Worm (Caenorhabditis elegans) whole organism, early embryonic: ENCODE data around the gene C49F8.15.

Experiments used
- B0310.2 ChIP-seq: sonication (generic microtip); optimal IDR thresholded peaks from 2 replicates; lab custom pipeline; 2016; ENCODE audit warnings: mild to moderate bottlenecking, missing genetic modification characterization, missing compliant biosample characterization
- F13C5.2 ChIP-seq: sonication (generic microtip); optimal IDR thresholded peaks from 2 replicates; lab custom pipeline; 2017; ENCODE audit warnings: mild to moderate bottlenecking, missing genetic modification characterization, inconsistent platforms, missing compliant biosample characterization
- aly-1 ChIP-seq: sonication (generic microtip); optimal IDR thresholded peaks from 2 replicates; lab custom pipeline; 2016; ENCODE audit warnings: missing genetic modification characterization, missing compliant biosample characterization
- ama-1 ChIP-seq: fragments of 150-350 bp; optimal IDR thresholded peaks from 2 replicates; lab custom pipeline; 2014
- ceh-13 ChIP-seq: fragments of 200-800 bp; sonication (Bioruptor generic); optimal IDR thresholded peaks from 2 replicates; lab custom pipeline; 2018; ENCODE audit warnings: mild to moderate bottlenecking, missing genetic modification characterization, missing compliant biosample characterization
- ceh-36 ChIP-seq: sonication (generic microtip); optimal IDR thresholded peaks from 2 replicates; lab custom pipeline; 2016; ENCODE audit warnings: missing genetic modification characterization, inconsistent platforms, missing compliant biosample characterization
- ets-7 ChIP-seq: sonication (generic microtip); optimal IDR thresholded peaks from 2 replicates; lab custom pipeline; 2016; ENCODE audit warnings: missing genotype, missing genetic modification characterization, missing compliant biosample characterization
- flt-1 ChIP-seq: fragments of 200-800 bp; sonication (Bioruptor generic); IDR thresholded peaks from 2 replicates; pipeline ENCODE4 v1.3.6; 2022; ENCODE audit warnings: missing genetic modification characterization, missing compliant biosample characterization
- hmbx-1 ChIP-seq: sonication (generic microtip); optimal IDR thresholded peaks from 2 replicates; lab custom pipeline; 2016; ENCODE audit warnings: mild to moderate bottlenecking, missing genetic modification characterization, missing compliant biosample characterization
- hmg-4 ChIP-seq: fragments of 200-800 bp; sonication (Bioruptor generic); optimal IDR thresholded peaks from 2 replicates; lab custom pipeline; 2018; ENCODE audit warnings: mild to moderate bottlenecking, missing genetic modification characterization, missing compliant biosample characterization
- hnd-1 ChIP-seq: sonication (generic microtip); optimal IDR thresholded peaks from 2 replicates; lab custom pipeline; 2016; ENCODE audit warnings: missing genetic modification characterization, missing compliant biosample characterization
- pes-1 ChIP-seq: fragments of 200-800 bp; sonication (Bioruptor generic); IDR thresholded peaks from 2 replicates; pipeline ENCODE4 v1.3.6; 2022; ENCODE audit warnings: missing genetic modification reagents, missing genetic modification characterization, missing compliant biosample characterization
- scrt-1 ChIP-seq: fragments of 200-800 bp; sonication (Bioruptor generic); IDR thresholded peaks from 2 replicates; pipeline ENCODE4 v1.3.6; 2022; ENCODE audit warnings: missing genetic modification characterization, missing compliant biosample characterization
- sea-1 ChIP-seq: fragments of 200-800 bp; sonication (Bioruptor generic); conservative IDR thresholded peaks from 2 replicates; pipeline ENCODE4 v1.3.6; 2022; ENCODE audit warnings: missing genetic modification characterization, missing compliant biosample characterization
- tbx-11 ChIP-seq: fragments of 200-800 bp; sonication (Bioruptor generic); IDR thresholded peaks from 2 replicates; pipeline ENCODE4 v1.3.6; 2022; ENCODE audit warnings: missing genetic modification characterization, missing compliant biosample characterization
- tbx-37 ChIP-seq: fragments of 200-800 bp; sonication (Bioruptor generic); conservative IDR thresholded peaks from 2 replicates; pipeline ENCODE4 v1.3.6; 2022; ENCODE audit warnings: missing genetic modification reagents, missing genetic modification characterization, missing compliant biosample characterization
- tra-4 ChIP-seq: sonication (generic microtip); optimal IDR thresholded peaks from 2 replicates; lab custom pipeline; 2017; ENCODE audit warnings: missing genetic modification characterization, missing compliant biosample characterization

C49F8.15 gene

ce11 chrX:13362486-13362885, at the start of gene C49F8.15:
Gene C49F8.15 (minus strand): TSS chrX:13362586.
- no peak for TF ChIP-seq hmg-4
- no peak for TF ChIP-seq ets-7 (tag; lab: Kevin White, UChicago)
- no peak for TF ChIP-seq tbx-11 (GFP tag; lab: Robert Waterston, UW)
- TF ChIP-seq ceh-36 (tag; lab: Kevin White, UChicago) = no peak
- no peak for TF ChIP-seq hnd-1
- TF ChIP-seq tbx-37 (GFP tag; lab: Robert Waterston, UW) = no peak
- TF ChIP-seq scrt-1 (GFP tag; lab: Robert Waterston, UW) = no peak
- TF ChIP-seq sea-1 = no peak
- TF ChIP-seq F13C5.2 (tag; lab: Kevin White, UChicago) = no peak
- no peak for TF ChIP-seq ama-1 (lab: Kevin White, UChicago)
- no peak for TF ChIP-seq ceh-13 (GFP tag; lab: Kevin White, UChicago)
- TF ChIP-seq tra-4 (tag; lab: Kevin White, UChicago) = no peak
- no peak for TF ChIP-seq pes-1 (GFP tag; lab: Robert Waterston, UW)
- TF ChIP-seq flt-1 (GFP tag; lab: Robert Waterston, UW) = no peak
- TF ChIP-seq aly-1 (tag; lab: Kevin White, UChicago) = no peak
- no peak for TF ChIP-seq hmbx-1 (tag; lab: Kevin White, UChicago)
- no peak for TF ChIP-seq B0310.2

ce11 chrX:13411306-13411705, 48.9 kb upstream of the C49F8.15 start:
- TF ChIP-seq aly-1 (tag; lab: Kevin White, UChicago) (no peak), B0310.2 (no peak), hmbx-1 (tag; lab: Kevin White, UChicago) (no peak)

ce11 chrX:13409543-13409942, 47.2 kb upstream of the C49F8.15 start, which contains the start of the genes cyp-13B1 and C29F7.1:
Gene cyp-13B1 (minus strand): TSS chrX:13409643.
Gene C29F7.1 (plus strand): TSS chrX:13409936.
- TF ChIP-seq aly-1 (tag; lab: Kevin White, UChicago) = no peak
- no peak for TF ChIP-seq hmg-4
- no peak for TF ChIP-seq ama-1 (lab: Kevin White, UChicago)
- TF ChIP-seq tbx-11 (GFP tag; lab: Robert Waterston, UW) = no peak
- no peak for TF ChIP-seq scrt-1 (GFP tag; lab: Robert Waterston, UW)

- TF ChIP-seq B0310.2 (no peak), aly-1 (tag; lab: Kevin White, UChicago) (no peak), tbx-37 (GFP tag; lab: Robert Waterston, UW) (no peak), tra-4 (tag; lab: Kevin White, UChicago) (no peak), scrt-1 (GFP tag; lab: Robert Waterston, UW) (no peak), tbx-11 (GFP tag; lab: Robert Waterston, UW) (no peak), pes-1 (GFP tag; lab: Robert Waterston, UW) (no peak), ets-7 (tag; lab: Kevin White, UChicago) (no peak), hmbx-1 (tag; lab: Kevin White, UChicago) (no peak), ceh-36 (tag; lab: Kevin White, UChicago) (no peak), ceh-13 (GFP tag; lab: Kevin White, UChicago) (no peak), ama-1 (lab: Kevin White, UChicago) (no peak)
Measured at ce11 chrX:13401783-13402182, 39.4 kb upstream of the C49F8.15 start, which contains the start of gene F02C12.1. Gene F02C12.1 (plus strand): TSS chrX:13402083.

ce11 chrX:13401311-13401710, 38.9 kb upstream of the C49F8.15 start:
- TF ChIP-seq pes-1 (GFP tag; lab: Robert Waterston, UW) (no peak), ama-1 (lab: Kevin White, UChicago) (no peak), ceh-13 (GFP tag; lab: Kevin White, UChicago) (no peak), tbx-11 (GFP tag; lab: Robert Waterston, UW) (no peak), scrt-1 (GFP tag; lab: Robert Waterston, UW) (no peak), tbx-37 (GFP tag; lab: Robert Waterston, UW) (no peak)

- no peak for TF ChIP-seq hnd-1
- TF ChIP-seq pes-1 (GFP tag; lab: Robert Waterston, UW) = no peak
Measured at ce11 chrX:13399221-13399620, 36.8 kb upstream of the C49F8.15 start, which contains the start of gene F02C12.2. Gene F02C12.2 (minus strand): TSS chrX:13399321.

- TF ChIP-seq ceh-36 (tag; lab: Kevin White, UChicago) = no peak
- peak; percentile 6 for TF ChIP-seq F13C5.2 (tag; lab: Kevin White, UChicago)
Measured at ce11 chrX:13396550-13397023, 34.2 kb upstream of the C49F8.15 start, which contains the start of gene F02C12.3. Gene F02C12.3 (plus strand): TSS chrX:13396973.

ce11 chrX:13394971-13395370, 32.6 kb upstream of the C49F8.15 start, which contains the start of gene irld-2:
Gene irld-2 (minus strand): TSS chrX:13395071.
- no peak for TF ChIP-seq tbx-11 (GFP tag; lab: Robert Waterston, UW)
- TF ChIP-seq tbx-37 (GFP tag; lab: Robert Waterston, UW) = no peak
- no peak for TF ChIP-seq pes-1 (GFP tag; lab: Robert Waterston, UW)
- TF ChIP-seq ceh-36 (tag; lab: Kevin White, UChicago) = no peak
- no peak for TF ChIP-seq B0310.2
- TF ChIP-seq ceh-13 (GFP tag; lab: Kevin White, UChicago) = no peak
- no peak for TF ChIP-seq hnd-1
- TF ChIP-seq ets-7 (tag; lab: Kevin White, UChicago) = no peak
- no peak for TF ChIP-seq hmg-4
- no peak for TF ChIP-seq ama-1 (lab: Kevin White, UChicago)
- TF ChIP-seq scrt-1 (GFP tag; lab: Robert Waterston, UW) = no peak
- TF ChIP-seq F13C5.2 (tag; lab: Kevin White, UChicago) = no peak
- no peak for TF ChIP-seq hmbx-1 (tag; lab: Kevin White, UChicago)
- TF ChIP-seq aly-1 (tag; lab: Kevin White, UChicago) = no peak
- TF ChIP-seq sea-1 = no peak
- TF ChIP-seq flt-1 (GFP tag; lab: Robert Waterston, UW) = no peak
